Fruit fly (Drosophila melanogaster) S2 (cell line): ENCODE results near the gene CG32407.
A peak's percentile ranks its signal among the peaks of the same experiment; 100 is the strongest.

Experiments
- CG8478 ChIP-seq: fragments of >200 bp; optimal IDR thresholded peaks from 2 replicates; lab custom pipeline; 2018
- CTCF ChIP-seq, 2 experiments: fragments of >200 bp; optimal IDR thresholded peaks; 2 replicates each; lab custom pipeline; 2018

- TF ChIP-seq CTCF (optimal IDR thresholded peaks at IDR 0.05; lab: Kevin White, UChicago): peak; percentile 66 to 68
- TF ChIP-seq CG8478: no peak
Observed at dm6 chr3L:5966850-5967418, 45.1 kb downstream of the CG32407 start.
